Fruit fly (Drosophila melanogaster): Measurements from ENCODE around the gene CG5958.

Gene CG5958

DNA sequence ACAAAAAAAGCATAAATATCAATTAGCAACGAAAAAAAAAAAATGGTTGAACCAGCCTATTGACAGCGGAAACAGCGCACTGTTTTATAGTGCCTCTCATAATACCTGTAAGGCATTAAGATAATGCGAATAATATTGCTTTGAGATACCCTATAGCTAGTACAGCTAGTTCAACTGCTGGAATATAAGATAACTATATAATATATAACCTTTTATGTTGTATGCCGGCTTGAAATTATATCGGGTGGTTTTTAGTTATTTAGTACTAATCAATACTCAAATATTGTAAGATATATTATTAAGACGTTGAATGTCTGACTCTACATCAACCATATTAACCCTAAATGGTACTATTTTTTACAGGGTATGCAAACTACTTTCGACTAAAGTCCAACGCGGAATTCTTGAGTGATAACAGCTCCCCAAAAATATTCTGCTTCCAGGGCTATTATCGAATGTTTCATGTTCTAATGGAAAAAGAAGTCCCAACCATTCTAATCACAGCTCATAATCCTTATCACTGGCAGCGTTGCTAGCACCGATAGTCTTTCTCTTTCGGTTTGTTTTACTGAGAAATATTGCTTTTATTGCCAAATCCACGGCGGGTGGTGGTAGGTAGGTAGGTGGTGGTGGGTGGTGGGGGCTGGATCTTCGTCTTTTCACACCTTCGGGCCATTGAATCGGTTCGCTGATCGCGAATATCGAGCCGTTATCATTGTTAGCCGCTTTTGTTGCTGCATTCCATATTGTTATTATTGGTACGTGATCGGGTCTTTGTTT lies 831 bp upstream of the CG5958 start (continued):
- no peak for TF ChIP-seq Kr (GFP tag; optimal IDR thresholded peaks at IDR 0.05)
- peak; percentile 10 for TF ChIP-seq Bteb2 (GFP tag; optimal IDR thresholded peaks at IDR 0.05)
- no peak for TF ChIP-seq abd-A (tag; optimal IDR thresholded peaks at IDR 0.05)
- TF ChIP-seq nerfin-1 (tag; optimal IDR thresholded peaks at IDR 0.05) = no peak
- TF ChIP-seq cato (GFP tag; optimal IDR thresholded peaks at IDR 0.05; ENCODE audit: borderline replicate concordance) = no peak
- TF ChIP-seq insv (GFP tag; optimal IDR thresholded peaks at IDR 0.05) = peak in 1 of 2 experiments; percentile 34
- peak; percentile 0 for TF ChIP-seq CG12071 (GFP tag; optimal IDR thresholded peaks at IDR 0.05)
- TF ChIP-seq ac (GFP tag; optimal IDR thresholded peaks at IDR 0.05) = no peak
- no peak for TF ChIP-seq HmgD (GFP tag; optimal IDR thresholded peaks at IDR 0.05)
- peak; percentile 63 for TF ChIP-seq CG16815 (GFP tag; optimal IDR thresholded peaks at IDR 0.05)
- peak; percentile 63 for TF ChIP-seq CrebB (tag; optimal IDR thresholded peaks at IDR 0.05)
- peak; percentile 81 for TF ChIP-seq CG10366 (GFP tag; IDR thresholded peaks at IDR 0.05)
- peak; percentile 90 for TF ChIP-seq CG14014 (GFP tag; IDR thresholded peaks at IDR 0.05)
- no peak for TF ChIP-seq kah (GFP tag; optimal IDR thresholded peaks at IDR 0.05)
- peak; percentile 59 for TF ChIP-seq CG9437 (GFP tag; optimal IDR thresholded peaks at IDR 0.05)
- peak; percentile 89 for TF ChIP-seq tgo (GFP tag; IDR thresholded peaks at IDR 0.05)
- TF ChIP-seq fd102C (GFP tag; optimal IDR thresholded peaks at IDR 0.05) = no peak
- TF ChIP-seq kay (GFP tag; optimal IDR thresholded peaks at IDR 0.05) = no peak
- TF ChIP-seq Bdp1 (GFP tag; optimal IDR thresholded peaks at IDR 0.05) = no peak
- TF ChIP-seq emc (GFP tag; optimal IDR thresholded peaks at IDR 0.05) = peak; percentile 3
- no peak for TF ChIP-seq zen2 (GFP tag; IDR thresholded peaks at IDR 0.05; ENCODE audit: partially characterized antibody)
- TF ChIP-seq Opbp (GFP tag; IDR thresholded peaks at IDR 0.05; ENCODE audit: partially characterized antibody) = no peak
- TF ChIP-seq Dp (GFP tag; optimal IDR thresholded peaks at IDR 0.05) = no peak
- TF ChIP-seq Jarid2 (GFP tag; optimal IDR thresholded peaks at IDR 0.05) = peak; percentile 7
- no peak for TF ChIP-seq CG4282 (GFP tag; optimal IDR thresholded peaks at IDR 0.05)
- TF ChIP-seq Rfx (GFP tag; IDR thresholded peaks at IDR 0.05) = peak; percentile 95
- no peak for TF ChIP-seq slp2 (GFP tag; optimal IDR thresholded peaks at IDR 0.05)
- TF ChIP-seq HmgZ (tag; optimal IDR thresholded peaks at IDR 0.05) = peak; percentile 83
- TF ChIP-seq Spps (tag; optimal IDR thresholded peaks at IDR 0.05) = no peak
- peak; percentile 90 for TF ChIP-seq dysf (GFP tag; IDR thresholded peaks at IDR 0.05)
- peak; percentile 65; the same call in 2 of the 3 replicates for TF ChIP-seq so (GFP tag; IDR thresholded peaks at IDR 0.05)
- TF ChIP-seq CG8089 (GFP tag; optimal IDR thresholded peaks at IDR 0.05) = no peak
- peak; percentile 75; the same call in 1 of the 2 replicates for TF ChIP-seq MBD-R2 (GFP tag; IDR thresholded peaks at IDR 0.05)
- TF ChIP-seq CG7839 (tag; optimal IDR thresholded peaks at IDR 0.05) = peak; percentile 86
- TF ChIP-seq YL-1 (GFP tag; optimal IDR thresholded peaks at IDR 0.05) = no peak
- no peak for TF ChIP-seq CG7987 (GFP tag; optimal IDR thresholded peaks at IDR 0.05)
- peak; percentile 46 for TF ChIP-seq CG17359 (tag; optimal IDR thresholded peaks at IDR 0.05)
- TF ChIP-seq crol (GFP tag; IDR thresholded peaks at IDR 0.05) = no peak
- TF ChIP-seq Mad (GFP tag; optimal IDR thresholded peaks at IDR 0.05) = peak; percentile 23
- TF ChIP-seq Hand (GFP tag; optimal IDR thresholded peaks at IDR 0.05) = peak; percentile 88
- TF ChIP-seq Ssrp (tag; optimal IDR thresholded peaks at IDR 0.05) = peak; percentile 59
- peak; percentile 19 for TF ChIP-seq Ets97D (GFP tag; optimal IDR thresholded peaks at IDR 0.05)
- TF ChIP-seq Xrp1 (GFP tag; IDR thresholded peaks at IDR 0.05) = peak; percentile 71
- TF ChIP-seq bowl (GFP tag; IDR thresholded peaks at IDR 0.05) = peak; percentile 73
- TF ChIP-seq CG12299 (tag; optimal IDR thresholded peaks at IDR 0.05) = peak; percentile 85
- TF ChIP-seq TFAM (GFP tag; optimal IDR thresholded peaks at IDR 0.05) = no peak
- TF ChIP-seq CG10462 (GFP tag; optimal IDR thresholded peaks at IDR 0.05) = no peak
- TF ChIP-seq CG4820 (GFP tag; optimal IDR thresholded peaks at IDR 0.05) = peak; percentile 14
- TF ChIP-seq eyg (GFP tag; optimal IDR thresholded peaks at IDR 0.05) = no peak
